Fruit fly (Drosophila melanogaster) S2 (cell line): ENCODE results near the gene S-Lap1.

Experiments
- CG8478 ChIP-seq: fragments of >200 bp; optimal IDR thresholded peaks from 2 replicates; lab custom pipeline; 2018
- CTCF ChIP-seq, 2 experiments: fragments of >200 bp; optimal IDR thresholded peaks; 2 replicates each; lab custom pipeline; 2018

S-Lap1 gene

DNA sequence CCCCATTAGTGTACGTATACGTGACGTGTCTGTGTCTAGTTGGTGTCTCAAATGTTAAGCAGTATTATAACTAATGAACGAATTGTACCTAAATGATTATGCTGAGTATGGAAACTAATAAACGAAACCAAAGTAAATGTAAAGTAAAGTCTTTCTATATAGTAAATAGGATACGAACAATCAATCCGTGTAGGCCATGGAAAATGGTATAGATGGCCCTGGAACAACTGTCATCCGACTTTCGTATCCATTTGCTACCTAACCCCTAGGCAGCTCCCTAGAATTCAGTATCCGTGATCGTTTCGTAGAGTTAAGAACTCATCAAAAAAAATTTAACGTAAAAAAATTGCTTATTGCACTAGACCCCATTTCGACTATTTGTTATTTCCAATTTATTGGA lies at the start of gene S-Lap1:
Gene S-Lap1, plus strand, starts transcription at position 301 of the 400 bp plus-strand sequence.
- no peak for TF ChIP-seq CG8478
- no peak for TF ChIP-seq CTCF (optimal IDR thresholded peaks at IDR 0.05; lab: Kevin White, UChicago)

DNA sequence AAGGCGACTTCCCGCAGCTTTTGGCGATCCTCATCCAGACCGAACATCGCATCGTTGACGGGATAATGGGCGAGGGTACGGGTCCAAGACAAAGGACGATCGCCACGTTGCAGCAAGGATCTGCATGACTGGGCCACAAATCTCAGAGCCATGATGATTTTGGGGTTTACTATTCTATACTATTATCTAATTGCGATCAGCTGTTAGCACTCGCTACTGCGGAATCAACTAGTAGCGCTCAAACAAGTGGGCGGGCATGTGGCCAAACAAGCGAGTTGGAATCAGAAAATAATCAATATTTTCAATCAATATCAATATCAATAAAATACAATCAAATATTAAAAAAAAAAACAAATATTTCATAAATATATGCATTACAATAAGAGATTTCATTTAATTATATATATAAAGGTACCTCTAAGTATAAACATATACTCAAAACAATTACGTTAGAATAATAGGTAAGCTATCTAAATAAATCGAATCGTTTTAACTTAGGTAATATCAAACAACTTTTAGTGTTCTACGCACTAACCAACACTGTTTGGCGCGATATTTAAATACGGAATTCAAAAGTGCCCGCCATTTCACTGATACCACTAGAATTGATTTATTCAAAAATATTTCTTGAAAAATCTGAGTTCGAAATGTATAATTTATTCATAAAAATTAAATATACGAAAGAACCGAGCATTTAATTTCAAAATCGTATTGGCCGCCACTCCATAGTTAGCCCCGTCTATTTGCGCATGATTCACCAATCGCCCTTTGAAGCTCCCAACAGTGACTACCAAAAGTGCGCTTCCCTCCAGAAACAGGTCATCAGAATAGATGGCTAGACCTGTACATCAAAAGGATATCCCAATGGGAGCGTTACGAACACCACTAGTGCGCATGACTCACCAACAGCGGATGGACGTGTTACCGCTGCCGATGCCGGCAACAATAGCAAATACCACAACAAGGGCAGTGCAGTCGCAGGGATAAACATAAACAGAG lies 40.9 kb upstream of the S-Lap1 start, which contains the start of the genes CG6638 and CG43078:
Gene CG6638, minus strand, starts transcription at position 235 of the 999 bp plus-strand sequence.
Gene CG43078, plus strand, starts transcription at position 965 of the 999 bp plus-strand sequence.
- no peak for TF ChIP-seq CG8478
- no peak for TF ChIP-seq CTCF (optimal IDR thresholded peaks at IDR 0.05; lab: Kevin White, UChicago)

DNA sequence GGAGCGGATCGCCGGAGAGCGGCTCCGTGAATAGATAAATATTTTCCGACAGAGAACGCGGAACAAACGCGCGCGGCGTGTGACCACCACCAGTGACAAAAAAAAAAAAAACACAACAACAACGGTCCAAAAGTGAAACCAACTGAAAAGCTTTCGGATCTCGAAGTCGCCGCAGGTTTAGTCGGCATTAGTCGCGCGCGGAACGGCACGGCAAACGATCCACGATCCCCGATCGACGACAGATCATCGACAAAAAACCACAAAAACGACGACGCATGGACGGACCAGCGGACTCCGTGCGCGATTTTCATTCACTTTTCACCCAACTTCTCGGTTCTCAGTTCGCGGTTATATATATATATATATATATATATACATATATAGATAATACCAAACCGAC lies 38.6 kb upstream of the S-Lap1 start:
- no peak for TF ChIP-seq CTCF (optimal IDR thresholded peaks at IDR 0.05; lab: Kevin White, UChicago)
- TF ChIP-seq CG8478: no peak

- TF ChIP-seq CTCF (optimal IDR thresholded peaks at IDR 0.05; lab: Kevin White, UChicago) (no peak), CG8478 (no peak)
Observed at dm6 chr3L:8579513-8579912, 37.5 kb upstream of the S-Lap1 start.

- TF ChIP-seq CG8478: no peak
- no peak for TF ChIP-seq CTCF (optimal IDR thresholded peaks at IDR 0.05; lab: Kevin White, UChicago)
Observed at dm6 chr3L:8580780-8581179, 36.3 kb upstream of the S-Lap1 start.

- TF ChIP-seq CTCF (optimal IDR thresholded peaks at IDR 0.05; lab: Kevin White, UChicago): no peak
Observed at dm6 chr3L:8582105-8582707, 34.8 kb upstream of the S-Lap1 start.

DNA sequence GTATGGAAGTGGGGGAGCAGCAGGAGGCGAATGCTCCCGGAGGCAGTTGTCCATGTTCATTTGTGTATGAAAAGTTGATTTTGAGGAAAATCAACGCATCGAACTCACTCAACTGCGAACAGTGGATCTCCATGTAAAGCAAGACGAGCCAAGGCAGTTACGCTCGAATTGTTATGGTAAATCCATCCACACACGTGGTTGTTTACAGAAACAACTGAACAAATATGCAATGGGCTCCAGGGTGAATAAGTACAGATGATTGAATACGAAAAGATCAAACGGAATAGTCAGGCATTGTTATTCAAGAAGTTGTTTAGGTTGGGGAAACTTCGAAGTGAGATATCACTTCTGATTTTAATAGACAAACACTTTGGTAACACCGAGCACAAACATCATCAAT lies 32.9 kb upstream of the S-Lap1 start:
- TF ChIP-seq CTCF (optimal IDR thresholded peaks at IDR 0.05; lab: Kevin White, UChicago) (no peak), CG8478 (no peak)

- no peak for TF ChIP-seq CG8478
- TF ChIP-seq CTCF (optimal IDR thresholded peaks at IDR 0.05; lab: Kevin White, UChicago): peak; percentile 26 to 28
Observed at dm6 chr3L:8600752-8601433, 16.1 kb upstream of the S-Lap1 start, which contains the start of the genes Nelf-E and RpL14. Gene Nelf-E, minus strand, starts transcription at chr3L:8600879. Gene RpL14, plus strand, starts transcription at chr3L:8601006.

DNA sequence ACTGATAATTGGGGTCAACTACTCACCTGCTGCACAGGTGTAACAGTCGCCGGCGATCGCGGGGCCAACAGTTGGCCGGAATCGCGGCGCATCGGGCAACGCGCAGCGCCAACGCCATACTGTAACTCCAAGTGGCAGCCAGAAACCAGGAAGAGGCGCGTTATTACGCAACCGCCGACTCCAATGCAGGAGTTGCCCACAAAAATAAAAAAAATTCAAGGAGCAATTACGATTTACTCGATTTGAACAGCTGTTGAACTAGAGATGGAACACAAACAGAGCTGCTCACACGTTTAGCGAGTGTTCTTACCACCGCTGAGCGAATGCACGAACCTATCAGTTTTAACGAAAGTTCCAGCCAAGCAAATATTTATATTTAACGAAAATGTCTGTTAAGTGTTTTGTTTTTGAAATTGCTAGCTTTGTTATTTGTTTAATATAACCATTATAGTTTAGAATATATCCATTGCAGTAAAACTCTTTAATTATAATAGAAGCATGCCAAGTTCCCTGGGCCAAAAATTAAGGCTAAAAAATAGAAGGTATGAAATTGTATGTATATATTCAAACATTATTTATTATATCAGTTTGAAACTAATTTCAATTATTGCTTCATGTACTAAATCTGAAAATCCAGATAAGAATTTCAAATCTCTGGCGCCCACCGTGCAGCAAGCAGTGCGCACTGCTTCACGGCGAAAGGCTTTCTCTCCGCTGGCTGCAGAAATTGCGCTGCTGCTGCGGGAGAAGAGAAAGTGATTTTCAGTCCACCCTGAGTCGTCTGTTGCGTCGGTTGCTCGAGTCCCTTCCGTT lies 12.9 kb upstream of the S-Lap1 start, which contains the start of the genes CG5989 and CG6282:
Gene CG5989, minus strand, starts transcription at position 270 of the 813 bp plus-strand sequence.
Gene CG6282, plus strand, starts transcription at position 778 of the 813 bp plus-strand sequence.
- TF ChIP-seq CG8478 (no peak), CTCF (optimal IDR thresholded peaks at IDR 0.05; lab: Kevin White, UChicago) (peak; percentile 31 to 56)

DNA sequence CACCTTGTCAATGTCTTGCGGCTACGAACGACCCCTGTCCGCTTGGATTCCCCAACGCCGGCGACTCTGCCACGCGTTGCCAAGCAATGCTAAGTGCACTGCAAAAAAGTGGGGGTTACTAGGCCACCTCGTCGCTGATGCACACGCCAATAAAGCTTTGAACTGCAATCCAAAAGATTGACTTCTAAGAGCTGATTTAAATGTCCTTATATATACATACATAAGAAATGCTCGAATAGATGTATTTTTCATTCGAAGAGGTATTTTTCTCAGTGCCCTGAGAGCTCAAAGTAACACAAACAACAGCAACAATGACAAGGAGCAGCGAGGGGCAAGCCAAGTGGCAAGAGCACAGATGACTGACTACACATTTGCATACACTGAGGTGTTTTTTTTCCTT lies 9.6 kb upstream of the S-Lap1 start:
- TF ChIP-seq CTCF (optimal IDR thresholded peaks at IDR 0.05; lab: Kevin White, UChicago) (no peak), CG8478 (no peak)

- TF ChIP-seq CTCF (optimal IDR thresholded peaks at IDR 0.05; lab: Kevin White, UChicago) (no peak), CG8478 (no peak)
Observed at dm6 chr3L:8619588-8619987, 2.6 kb downstream of the S-Lap1 start, which contains the start of gene S-Lap2. Gene S-Lap2, plus strand, starts transcription at chr3L:8619888.

DNA sequence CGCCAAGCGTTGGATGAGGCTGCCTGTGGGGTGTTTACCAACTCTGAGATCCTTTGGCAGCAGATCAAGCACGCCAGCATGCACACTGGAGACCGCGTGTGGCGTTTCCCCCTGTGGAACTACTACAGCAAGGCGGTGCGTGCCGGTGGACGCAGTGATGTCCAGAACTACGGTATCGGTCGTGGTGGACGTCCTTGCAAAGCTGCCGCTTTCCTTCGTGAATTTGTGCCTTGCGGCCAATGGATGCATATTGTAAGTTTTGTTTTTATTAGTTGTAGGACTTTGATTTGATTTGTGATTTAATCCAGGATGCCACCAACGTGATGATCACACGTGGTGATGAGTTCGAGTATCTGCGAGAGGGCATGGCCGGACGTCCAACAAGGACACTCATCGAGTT lies 4.4 kb downstream of the S-Lap1 start:
- no peak for TF ChIP-seq CTCF (optimal IDR thresholded peaks at IDR 0.05; lab: Kevin White, UChicago)

DNA sequence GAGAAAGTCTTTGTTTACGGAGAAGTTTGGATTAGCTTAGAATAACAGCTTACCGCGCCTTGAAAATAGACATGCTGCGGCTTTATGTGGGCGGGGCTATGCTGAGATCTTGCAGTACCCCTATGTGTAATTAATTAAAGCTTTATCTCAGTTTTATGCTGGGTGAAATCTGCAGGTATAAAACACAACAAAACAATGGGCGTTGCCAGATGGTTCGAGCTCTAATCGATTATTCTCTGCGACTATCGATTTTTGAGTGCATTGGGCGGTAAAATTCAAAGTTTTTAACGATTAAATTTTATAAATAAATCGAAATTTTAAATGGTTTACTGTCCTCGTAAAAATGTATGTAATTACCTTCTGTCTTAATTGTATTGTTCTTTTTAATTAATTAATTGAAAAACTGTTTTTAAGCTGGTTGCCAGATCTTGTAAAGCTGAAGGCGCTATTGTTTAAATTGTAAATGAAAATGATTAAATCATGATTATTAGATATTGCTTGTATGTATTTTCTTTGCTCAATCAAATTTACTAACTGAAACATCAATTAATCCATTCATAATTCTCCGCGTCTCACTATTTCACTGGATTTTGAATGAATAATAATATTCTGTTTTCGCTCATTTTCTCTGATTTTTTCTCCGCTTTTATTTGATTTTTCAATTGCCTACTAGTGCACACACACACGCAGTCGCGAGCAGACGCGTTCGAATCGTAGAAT lies 6.8 kb downstream of the S-Lap1 start, which contains the start of the genes GAPsec and Zasp66:
Gene GAPsec, minus strand, starts transcription at position 200 of the 720 bp plus-strand sequence.
Gene Zasp66, plus strand, starts transcription at position 670 of the 720 bp plus-strand sequence.
- TF ChIP-seq CTCF (optimal IDR thresholded peaks at IDR 0.05; lab: Kevin White, UChicago): no peak
- TF ChIP-seq CG8478: no peak
